Fruit fly (Drosophila melanogaster) whole organism, wandering third instar larva: ENCODE results near the gene mbo.

ENCODE experiments used
- CG32264 ChIP-seq: fragments of 200-800 bp; sonication (Bioruptor generic); optimal IDR thresholded peaks from 2 replicates; lab custom pipeline; 2016; ENCODE audit warnings: missing biosample characterization, missing genetic modification characterization
- CG9705 ChIP-seq: fragments of 200-800 bp; sonication (Bioruptor generic); optimal IDR thresholded peaks from 2 replicates; lab custom pipeline; 2018; ENCODE audit warnings: missing biosample characterization, mild to moderate bottlenecking, missing genetic modification characterization
- GATAd ChIP-seq: sonication (Bioruptor generic); optimal IDR thresholded peaks from 2 replicates; lab custom pipeline; 2016; ENCODE audit warnings: missing biosample characterization, missing genetic modification characterization
- HLH106 ChIP-seq: fragments of 200-800 bp; optimal IDR thresholded peaks from 3 replicates; lab custom pipeline; 2019; ENCODE audit warnings: missing biosample characterization, mild to moderate bottlenecking, missing genetic modification characterization, moderate library complexity
- Hnf4 ChIP-seq: fragments of 200-800 bp; sonication (Bioruptor generic); optimal IDR thresholded peaks from 2 replicates; lab custom pipeline; 2016; ENCODE audit warnings: missing biosample characterization, mild to moderate bottlenecking, missing genetic modification characterization
- Hr83 ChIP-seq: fragments of 200-300 bp; sonication (Bioruptor generic); optimal IDR thresholded peaks from 2 replicates; lab custom pipeline; 2016; ENCODE audit warnings: missing biosample characterization, mild to moderate bottlenecking, missing genetic modification characterization, moderate library complexity; ENCODE audit not compliant: poor library complexity, severe bottlenecking
- Jra ChIP-seq: sonication (Bioruptor generic); optimal IDR thresholded peaks from 2 replicates; lab custom pipeline; 2016; ENCODE audit warnings: missing biosample characterization, missing genetic modification characterization
- Myc ChIP-seq: fragments of >200 bp; optimal IDR thresholded peaks from 2 replicates; lab custom pipeline; 2017
- N ChIP-seq: fragments of >200 bp; optimal IDR thresholded peaks from 2 replicates; lab custom pipeline; 2018; ENCODE audit warnings: missing biosample characterization, missing external identifiers, missing genetic modification characterization
- OdsH ChIP-seq: fragments of 200-800 bp; sonication (Bioruptor generic); optimal IDR thresholded peaks from 2 replicates; lab custom pipeline; 2016; ENCODE audit warnings: missing biosample characterization, mild to moderate bottlenecking, missing genetic modification characterization
- Rel ChIP-seq, 2 experiments: fragments of 200-800 bp; sonication (Bioruptor generic) in 1 of 2; optimal IDR thresholded peaks; 2 replicates in 1 of 2; 3 replicates in 1 of 2; lab custom pipeline; 2016 to 2019; ENCODE audit warnings: mild to moderate bottlenecking in 2 of 2, missing biosample characterization in 2 of 2, missing genetic modification characterization in 2 of 2, moderate library complexity in 1 of 2
- Sp1 ChIP-seq: fragments of 200-800 bp; sonication (Bioruptor generic); optimal IDR thresholded peaks from 3 replicates; lab custom pipeline; 2019; ENCODE audit warnings: missing biosample characterization, mild to moderate bottlenecking, missing genetic modification characterization, moderate library complexity
- br ChIP-seq: fragments of 200-800 bp; sonication (Bioruptor generic); optimal IDR thresholded peaks from 2 replicates; lab custom pipeline; 2016; ENCODE audit warnings: missing biosample characterization, missing genetic modification characterization
- brk ChIP-seq: fragments of 200-800 bp; sonication (Bioruptor generic); optimal IDR thresholded peaks from 2 replicates; lab custom pipeline; 2016; ENCODE audit warnings: missing biosample characterization, mild to moderate bottlenecking, missing genetic modification characterization
- dl ChIP-seq, 2 experiments: fragments of 175-275, 200-275 bp in 1 of 2; fragments of 200-275 bp in 1 of 2; sonication (Bioruptor generic); optimal IDR thresholded peaks; lab custom pipeline; 2018; ENCODE audit warnings: mild to moderate bottlenecking in 2 of 2, missing biosample characterization in 2 of 2, missing genetic modification characterization in 2 of 2, moderate library complexity in 2 of 2; ENCODE audit not compliant: partially characterized antibody in 2 of 2, insufficient read depth in 1 of 2
- dmrt93B ChIP-seq: fragments of 200-800 bp; sonication (Bioruptor generic); optimal IDR thresholded peaks from 2 replicates; lab custom pipeline; 2018; ENCODE audit warnings: missing biosample characterization, mild to moderate bottlenecking, missing genetic modification characterization
- dsf ChIP-seq: sonication (Bioruptor generic); optimal IDR thresholded peaks from 2 replicates; lab custom pipeline; 2016; ENCODE audit warnings: missing biosample characterization, missing genetic modification characterization, borderline replicate concordance
- ey ChIP-seq: fragments of 200-800 bp; sonication (Bioruptor generic); optimal IDR thresholded peaks from 2 replicates; lab custom pipeline; 2016; ENCODE audit warnings: missing biosample characterization, missing genetic modification characterization
- foxo ChIP-seq, 2 experiments: fragments of 200-800 bp; sonication (Bioruptor generic); optimal IDR thresholded peaks; 2 replicates in 1 of 2; 3 replicates in 1 of 2; lab custom pipeline; 2016 to 2017; ENCODE audit warnings: missing biosample characterization in 2 of 2, missing genetic modification characterization in 2 of 2
- fru ChIP-seq: fragments of 200-800 bp; sonication (Bioruptor generic); optimal IDR thresholded peaks from 3 replicates; lab custom pipeline; 2016; ENCODE audit warnings: missing biosample characterization, mild to moderate bottlenecking, missing genetic modification characterization
- h ChIP-seq: fragments of 200-800 bp; sonication (Bioruptor generic); optimal IDR thresholded peaks from 3 replicates; lab custom pipeline; 2016; ENCODE audit warnings: missing biosample characterization, mild to moderate bottlenecking, missing genetic modification characterization
- pan ChIP-seq: fragments of >200 bp; optimal IDR thresholded peaks from 2 replicates; lab custom pipeline; 2017
- psq ChIP-seq: fragments of 200-800 bp; sonication (Bioruptor generic); optimal IDR thresholded peaks from 3 replicates; lab custom pipeline; 2017; ENCODE audit warnings: missing biosample characterization, mild to moderate bottlenecking, missing genetic modification characterization, moderate library complexity
- rgr ChIP-seq: fragments of 200-800 bp; sonication (Bioruptor generic); optimal IDR thresholded peaks from 3 replicates; lab custom pipeline; 2016; ENCODE audit warnings: missing biosample characterization, mild to moderate bottlenecking, missing genetic modification characterization
- sage ChIP-seq: fragments of 200-800 bp; sonication (Bioruptor generic); optimal IDR thresholded peaks from 2 replicates; lab custom pipeline; 2016; ENCODE audit warnings: missing biosample characterization, mild to moderate bottlenecking, missing genetic modification characterization
- tai ChIP-seq: sonication (Bioruptor generic); optimal IDR thresholded peaks from 2 replicates; lab custom pipeline; 2016; ENCODE audit warnings: missing biosample characterization, missing genetic modification characterization
- usp ChIP-seq: fragments of >200 bp; optimal IDR thresholded peaks from 2 replicates; lab custom pipeline; 2017; ENCODE audit warnings: missing biosample characterization, missing genetic modification characterization
- woc ChIP-seq: sonication (Bioruptor generic); optimal IDR thresholded peaks from 2 replicates; lab custom pipeline; 2016; ENCODE audit warnings: missing biosample characterization, mild to moderate bottlenecking, missing genetic modification characterization

mbo gene

dm6 chr3R:12700454-12700853 is 21.6 kb upstream of the mbo start:
- no peak for TF ChIP-seq GATAd (GFP tag; lab: Kevin White, UChicago)

DNA sequence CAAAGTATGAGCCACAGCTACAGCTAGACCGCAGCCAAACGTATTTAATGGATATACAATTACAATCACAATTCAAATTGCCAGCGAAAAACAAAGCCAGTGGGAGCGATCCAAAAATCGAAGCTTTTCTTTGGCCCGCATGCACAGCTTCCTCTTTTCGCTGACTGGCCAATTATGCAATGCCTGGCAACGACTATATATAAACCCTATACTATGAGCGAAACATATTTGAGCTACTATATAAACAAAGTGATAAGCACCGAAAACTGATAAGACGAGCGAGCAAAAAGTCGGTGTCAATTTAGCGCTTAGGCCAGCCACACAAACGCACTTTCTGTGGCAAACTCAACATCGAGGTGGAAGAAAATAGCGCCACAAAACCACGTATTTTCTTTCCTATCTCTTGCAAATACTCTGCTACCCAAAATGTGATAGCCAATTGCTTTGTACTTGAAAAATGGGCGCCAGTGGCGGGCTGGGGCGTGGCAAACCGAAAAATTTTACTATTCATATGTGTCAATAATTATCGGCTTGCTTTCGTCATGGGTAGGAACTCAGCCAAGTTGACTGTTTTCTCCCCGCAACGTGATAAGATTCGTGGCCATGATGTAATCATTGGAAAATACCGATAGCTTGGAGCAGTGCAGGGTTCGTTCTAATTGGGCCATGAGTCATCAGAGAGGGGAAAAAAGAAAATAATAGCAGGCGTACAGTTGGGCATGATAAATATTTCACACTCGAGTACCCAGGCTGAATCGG is 20.9 kb upstream of the mbo start:
- TF ChIP-seq rgr (GFP tag; lab: Kevin White, UChicago) (no peak), CG32264 (GFP tag; lab: Kevin White, UChicago) (no peak), fru (GFP tag; lab: Kevin White, UChicago) (no peak), GATAd (GFP tag; lab: Kevin White, UChicago) (no peak), dl (GFP tag; optimal IDR thresholded peaks at IDR 0.05; lab: Kevin White, UChicago; ENCODE audit: insufficient read depth in 1 of 2, partially characterized antibody in 2 of 2) (no peak), woc (GFP tag; lab: Kevin White, UChicago) (no peak), pan (no peak), brk (no peak)

DNA sequence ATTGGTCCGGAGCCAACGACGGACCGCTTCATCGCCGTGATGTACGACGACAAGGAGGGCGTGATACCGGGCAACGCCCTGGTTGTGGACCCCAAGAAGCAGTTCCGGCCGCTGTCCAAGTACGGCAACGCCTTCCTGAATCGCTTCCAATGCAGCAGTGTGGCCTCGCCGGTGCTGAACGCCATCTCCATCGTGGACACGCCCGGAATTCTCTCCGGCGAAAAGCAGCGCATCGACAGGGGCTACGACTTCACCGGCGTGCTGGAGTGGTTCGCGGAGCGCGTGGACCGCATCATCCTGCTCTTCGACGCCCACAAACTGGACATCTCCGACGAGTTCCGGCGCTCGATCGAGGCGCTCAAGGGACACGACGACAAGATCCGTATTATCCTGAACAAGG is 19.5 kb upstream of the mbo start:
- TF ChIP-seq tai (GFP tag; lab: Kevin White, UChicago) (no peak), Hnf4 (GFP tag; lab: Kevin White, UChicago) (no peak), h (no peak), ey (no peak), usp (GFP tag; lab: Kevin White, UChicago) (no peak), CG9705 (GFP tag; lab: Kevin White, UChicago) (no peak), br (GFP tag; lab: Kevin White, UChicago) (no peak), foxo (GFP tag; optimal IDR thresholded peaks at IDR 0.05; lab: Kevin White, UChicago) (no peak), N (GFP tag; lab: Kevin White, UChicago) (no peak), dl (GFP tag; optimal IDR thresholded peaks at IDR 0.05; lab: Kevin White, UChicago; ENCODE audit: insufficient read depth in 1 of 2, partially characterized antibody in 2 of 2) (no peak), dsf (GFP tag; lab: Kevin White, UChicago) (no peak), Hr83 (no peak), psq (GFP tag; lab: Kevin White, UChicago) (no peak), GATAd (GFP tag; lab: Kevin White, UChicago) (no peak)
- TF ChIP-seq, all 38 proteins: peak for 0

dm6 chr3R:12697571-12698039 is 18.8 kb upstream of the mbo start:
- TF ChIP-seq h (peak; percentile 68), foxo (GFP tag; optimal IDR thresholded peaks at IDR 0.05; lab: Kevin White, UChicago) (no peak), brk (no peak), OdsH (GFP tag; lab: Kevin White, UChicago) (no peak), HLH106 (tag; lab: Kevin White, UChicago) (peak; percentile 18), Rel (GFP tag; optimal IDR thresholded peaks at IDR 0.05; lab: Kevin White, UChicago) (no peak), Rel (tag; optimal IDR thresholded peaks at IDR 0.05; lab: Kevin White, UChicago) (peak; percentile 49), Sp1 (GFP tag; lab: Kevin White, UChicago) (peak; percentile 36), dmrt93B (no peak), Hnf4 (GFP tag; lab: Kevin White, UChicago) (no peak), CG9705 (GFP tag; lab: Kevin White, UChicago) (no peak), Myc (lab: Kevin White, UChicago) (no peak), Jra (GFP tag; lab: Kevin White, UChicago) (peak; percentile 28)

DNA sequence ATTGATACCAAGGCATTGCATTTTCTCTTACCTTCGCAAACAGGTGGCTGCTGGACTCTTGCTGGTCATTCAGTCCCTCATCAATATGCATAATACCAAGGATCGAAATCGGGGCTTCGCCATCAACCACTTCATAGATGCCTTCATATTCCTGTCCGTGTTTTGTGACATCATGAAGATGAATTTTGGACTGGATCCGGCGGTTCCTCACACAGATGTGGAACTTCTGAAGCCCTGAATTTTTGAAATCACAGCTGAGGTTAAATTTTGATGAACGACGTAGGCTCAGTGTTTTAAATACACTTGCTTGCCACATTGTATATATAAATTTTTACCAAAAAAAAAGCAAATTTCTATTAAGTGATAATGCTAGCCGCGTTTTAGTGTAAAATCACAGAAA is 18.2 kb upstream of the mbo start, which contains the start of gene Past1:
TSS of gene Past1 (plus strand) at position 301 of the 400 bp plus-strand sequence.
- TF ChIP-seq h (no peak), Sp1 (GFP tag; lab: Kevin White, UChicago) (no peak), CG32264 (GFP tag; lab: Kevin White, UChicago) (no peak), Rel (GFP tag; optimal IDR thresholded peaks at IDR 0.05; lab: Kevin White, UChicago) (no peak), Rel (tag; optimal IDR thresholded peaks at IDR 0.05; lab: Kevin White, UChicago) (no peak), woc (GFP tag; lab: Kevin White, UChicago) (no peak), HLH106 (tag; lab: Kevin White, UChicago) (no peak), sage (no peak), GATAd (GFP tag; lab: Kevin White, UChicago) (no peak), dsf (GFP tag; lab: Kevin White, UChicago) (no peak)
